Worm (Caenorhabditis elegans): ENCODE results near the gene Y54G2A.28.

Y54G2A.28 gene

ce11 chrIV:3029882-3030281 lies 17.7 kb upstream of the Y54G2A.28 start:
- TF ChIP-seq nhr-11 (tag; optimal IDR thresholded peaks at IDR 0.05) (no peak), sma-9 (GFP tag; optimal IDR thresholded peaks at IDR 0.05) (peak; percentile 83), sma-9 (tag; optimal IDR thresholded peaks at IDR 0.05) (no peak), gmeb-1 (tag; optimal IDR thresholded peaks at IDR 0.05) (no peak), unc-39 (tag; optimal IDR thresholded peaks at IDR 0.05) (no peak), fos-1 (tag; optimal IDR thresholded peaks at IDR 0.05) (peak; percentile 72), lin-39 (tag; optimal IDR thresholded peaks at IDR 0.05) (no peak), ceh-16 (tag; optimal IDR thresholded peaks at IDR 0.05) (no peak), F13H6.1 (tag; optimal IDR thresholded peaks at IDR 0.05) (peak; percentile 71), lsy-2 (tag; optimal IDR thresholded peaks at IDR 0.05) (peak in 1 of 2 experiments; percentile 50), nhr-129 (tag; optimal IDR thresholded peaks at IDR 0.05) (peak; percentile 61), elt-3 (tag; optimal IDR thresholded peaks at IDR 0.05) (no peak)

ce11 chrIV:3028842-3029241 lies 16.6 kb upstream of the Y54G2A.28 start, which contains the start of gene ndnf-1:
TSS of gene ndnf-1 (minus strand) at chrIV:3028942.
- TF ChIP-seq nhr-21 (tag; optimal IDR thresholded peaks at IDR 0.05) (no peak), ztf-1 (GFP tag; conservative IDR thresholded peaks at IDR 0.05) (no peak), crh-2 (tag; optimal IDR thresholded peaks at IDR 0.05) (no peak), sma-3 (GFP tag; optimal IDR thresholded peaks at IDR 0.05) (no peak)

- TF ChIP-seq F13H6.1 (tag; optimal IDR thresholded peaks at IDR 0.05) (peak; percentile 61), nhr-129 (tag; optimal IDR thresholded peaks at IDR 0.05) (peak; percentile 61), lsy-2 (tag; optimal IDR thresholded peaks at IDR 0.05) (peak in 1 of 2 experiments; percentile 50), ztf-4 (tag; optimal IDR thresholded peaks at IDR 0.05) (peak; percentile 49), mab-5 (tag; optimal IDR thresholded peaks at IDR 0.05) (no peak), sma-9 (GFP tag; optimal IDR thresholded peaks at IDR 0.05) (peak; percentile 82), sma-9 (tag; optimal IDR thresholded peaks at IDR 0.05) (no peak), C34F6.9 (tag; optimal IDR thresholded peaks at IDR 0.05) (peak; percentile 36), elt-3 (tag; optimal IDR thresholded peaks at IDR 0.05) (no peak), nhr-6 (tag; optimal IDR thresholded peaks at IDR 0.05) (no peak), nhr-237 (tag; optimal IDR thresholded peaks at IDR 0.05) (no peak)
These were observed 13.8 kb upstream of the Y54G2A.28 start for ce11 chrIV:3025874-3026609.

ce11 chrIV:3019438-3019837 lies 7.2 kb upstream of the Y54G2A.28 start, which contains the start of gene lin-22:
TSS of gene lin-22 (plus strand) at chrIV:3019738.
- TF ChIP-seq elt-3 (tag; optimal IDR thresholded peaks at IDR 0.05), result no peak
- no peak for TF ChIP-seq nhr-21 (tag; optimal IDR thresholded peaks at IDR 0.05)
- TF ChIP-seq unc-62 (GFP tag; optimal IDR thresholded peaks at IDR 0.05), result no peak
- TF ChIP-seq nhr-11 (tag; optimal IDR thresholded peaks at IDR 0.05), result no peak
- no peak for TF ChIP-seq mdl-1 (tag; optimal IDR thresholded peaks at IDR 0.05)

- TF ChIP-seq lsy-2 (tag; optimal IDR thresholded peaks at IDR 0.05), result peak in 1 of 2 experiments; percentile 50
- no peak for TF ChIP-seq egl-27 (tag; optimal IDR thresholded peaks at IDR 0.05)
These were observed 6.4 kb upstream of the Y54G2A.28 start for ce11 chrIV:3018588-3018987.

ce11 chrIV:3016202-3016601 lies 4.0 kb upstream of the Y54G2A.28 start:
- TF ChIP-seq ztf-11 (tag; optimal IDR thresholded peaks at IDR 0.05), result no peak
- TF ChIP-seq ceh-82 (tag; optimal IDR thresholded peaks at IDR 0.05), result no peak
- TF ChIP-seq aly-2 (tag; optimal IDR thresholded peaks at IDR 0.05), result no peak
- no peak for TF ChIP-seq dmd-4 (tag; optimal IDR thresholded peaks at IDR 0.05)
- no peak for TF ChIP-seq ztf-4 (tag; optimal IDR thresholded peaks at IDR 0.05)
- TF ChIP-seq crh-2 (tag; optimal IDR thresholded peaks at IDR 0.05), result no peak
- no peak for TF ChIP-seq mbf-1 (tag; optimal IDR thresholded peaks at IDR 0.05)
- no peak for TF ChIP-seq nhr-12 (tag; optimal IDR thresholded peaks at IDR 0.05)
- no peak for TF ChIP-seq lin-11 (tag; optimal IDR thresholded peaks at IDR 0.05)

Measured in whole organism, L2 larva.